Fruit fly (Drosophila melanogaster) whole organism, wandering third instar larva: ENCODE data around the gene AOX4.

Experiments used
- Abd-B ChIP-seq: fragments of >200 bp; optimal IDR thresholded peaks from 2 replicates; lab custom pipeline; 2017; ENCODE audit warnings: missing biosample characterization, missing genetic modification characterization
- CG32264 ChIP-seq: fragments of 200-800 bp; sonication (Bioruptor generic); optimal IDR thresholded peaks from 2 replicates; lab custom pipeline; 2016; ENCODE audit warnings: missing biosample characterization, missing genetic modification characterization
- CG9705 ChIP-seq: fragments of 200-800 bp; sonication (Bioruptor generic); optimal IDR thresholded peaks from 2 replicates; lab custom pipeline; 2018; ENCODE audit warnings: missing biosample characterization, mild to moderate bottlenecking, missing genetic modification characterization
- CrebA ChIP-seq: fragments of 200-800 bp; sonication (Bioruptor generic); optimal IDR thresholded peaks from 2 replicates; lab custom pipeline; 2016; ENCODE audit warnings: missing biosample characterization, mild to moderate bottlenecking, missing genetic modification characterization, borderline replicate concordance
- Dfd ChIP-seq: fragments of >200 bp; optimal IDR thresholded peaks from 2 replicates; lab custom pipeline; 2017; ENCODE audit warnings: missing biosample characterization, missing genetic modification characterization
- Dif ChIP-seq: fragments of 200-275, 200-300 bp; sonication (Bioruptor generic); optimal IDR thresholded peaks from 2 replicates; lab custom pipeline; 2018; ENCODE audit warnings: missing biosample characterization, missing genetic modification characterization; ENCODE audit not compliant: partially characterized antibody
- GATAd ChIP-seq: sonication (Bioruptor generic); optimal IDR thresholded peaks from 2 replicates; lab custom pipeline; 2016; ENCODE audit warnings: missing biosample characterization, missing genetic modification characterization
- HLH106 ChIP-seq: fragments of 200-800 bp; optimal IDR thresholded peaks from 3 replicates; lab custom pipeline; 2019; ENCODE audit warnings: missing biosample characterization, mild to moderate bottlenecking, missing genetic modification characterization, moderate library complexity
- Hnf4 ChIP-seq: fragments of 200-800 bp; sonication (Bioruptor generic); optimal IDR thresholded peaks from 2 replicates; lab custom pipeline; 2016; ENCODE audit warnings: missing biosample characterization, mild to moderate bottlenecking, missing genetic modification characterization
- Hr83 ChIP-seq: fragments of 200-300 bp; sonication (Bioruptor generic); optimal IDR thresholded peaks from 2 replicates; lab custom pipeline; 2016; ENCODE audit warnings: missing biosample characterization, mild to moderate bottlenecking, missing genetic modification characterization, moderate library complexity; ENCODE audit not compliant: poor library complexity, severe bottlenecking
- Jra ChIP-seq: sonication (Bioruptor generic); optimal IDR thresholded peaks from 2 replicates; lab custom pipeline; 2016; ENCODE audit warnings: missing biosample characterization, missing genetic modification characterization
- Mio ChIP-seq: sonication (Bioruptor generic); optimal IDR thresholded peaks from 2 replicates; lab custom pipeline; 2016; ENCODE audit warnings: missing biosample characterization, missing genetic modification characterization
- Myc ChIP-seq: fragments of >200 bp; optimal IDR thresholded peaks from 2 replicates; lab custom pipeline; 2017
- N ChIP-seq: fragments of >200 bp; optimal IDR thresholded peaks from 2 replicates; lab custom pipeline; 2018; ENCODE audit warnings: missing biosample characterization, missing external identifiers, missing genetic modification characterization
- OdsH ChIP-seq: fragments of 200-800 bp; sonication (Bioruptor generic); optimal IDR thresholded peaks from 2 replicates; lab custom pipeline; 2016; ENCODE audit warnings: missing biosample characterization, mild to moderate bottlenecking, missing genetic modification characterization
- Rel ChIP-seq, 2 experiments: fragments of 200-800 bp; sonication (Bioruptor generic) in 1 of 2; optimal IDR thresholded peaks; 2 replicates in 1 of 2; 3 replicates in 1 of 2; lab custom pipeline; 2016 to 2019; ENCODE audit warnings: mild to moderate bottlenecking in 2 of 2, missing biosample characterization in 2 of 2, missing genetic modification characterization in 2 of 2, moderate library complexity in 1 of 2
- Sp1 ChIP-seq: fragments of 200-800 bp; sonication (Bioruptor generic); optimal IDR thresholded peaks from 3 replicates; lab custom pipeline; 2019; ENCODE audit warnings: missing biosample characterization, mild to moderate bottlenecking, missing genetic modification characterization, moderate library complexity
- Vsx2 ChIP-seq: fragments of 200-300, 225-300 bp; sonication (Bioruptor generic); optimal IDR thresholded peaks from 2 replicates; lab custom pipeline; 2018; ENCODE audit warnings: missing biosample characterization, missing genetic modification characterization; ENCODE audit not compliant: partially characterized antibody
- br ChIP-seq: fragments of 200-800 bp; sonication (Bioruptor generic); optimal IDR thresholded peaks from 2 replicates; lab custom pipeline; 2016; ENCODE audit warnings: missing biosample characterization, missing genetic modification characterization
- brk ChIP-seq: fragments of 200-800 bp; sonication (Bioruptor generic); optimal IDR thresholded peaks from 2 replicates; lab custom pipeline; 2016; ENCODE audit warnings: missing biosample characterization, mild to moderate bottlenecking, missing genetic modification characterization
- dl ChIP-seq, 2 experiments: fragments of 175-275, 200-275 bp in 1 of 2; fragments of 200-275 bp in 1 of 2; sonication (Bioruptor generic); optimal IDR thresholded peaks; lab custom pipeline; 2018; ENCODE audit warnings: mild to moderate bottlenecking in 2 of 2, missing biosample characterization in 2 of 2, missing genetic modification characterization in 2 of 2, moderate library complexity in 2 of 2; ENCODE audit not compliant: partially characterized antibody in 2 of 2, insufficient read depth in 1 of 2
- dmrt93B ChIP-seq: fragments of 200-800 bp; sonication (Bioruptor generic); optimal IDR thresholded peaks from 2 replicates; lab custom pipeline; 2018; ENCODE audit warnings: missing biosample characterization, mild to moderate bottlenecking, missing genetic modification characterization
- dsf ChIP-seq: sonication (Bioruptor generic); optimal IDR thresholded peaks from 2 replicates; lab custom pipeline; 2016; ENCODE audit warnings: missing biosample characterization, missing genetic modification characterization, borderline replicate concordance
- ey ChIP-seq: fragments of 200-800 bp; sonication (Bioruptor generic); optimal IDR thresholded peaks from 2 replicates; lab custom pipeline; 2016; ENCODE audit warnings: missing biosample characterization, missing genetic modification characterization
- foxo ChIP-seq, 2 experiments: fragments of 200-800 bp; sonication (Bioruptor generic); optimal IDR thresholded peaks; 2 replicates in 1 of 2; 3 replicates in 1 of 2; lab custom pipeline; 2016 to 2017; ENCODE audit warnings: missing biosample characterization in 2 of 2, missing genetic modification characterization in 2 of 2
- fru ChIP-seq: fragments of 200-800 bp; sonication (Bioruptor generic); optimal IDR thresholded peaks from 3 replicates; lab custom pipeline; 2016; ENCODE audit warnings: missing biosample characterization, mild to moderate bottlenecking, missing genetic modification characterization
- h ChIP-seq: fragments of 200-800 bp; sonication (Bioruptor generic); optimal IDR thresholded peaks from 3 replicates; lab custom pipeline; 2016; ENCODE audit warnings: missing biosample characterization, mild to moderate bottlenecking, missing genetic modification characterization
- jim ChIP-seq: fragments of 175-275, 200-325 bp; sonication (Bioruptor generic); optimal IDR thresholded peaks from 2 replicates; lab custom pipeline; 2016; ENCODE audit warnings: missing biosample characterization, mild to moderate bottlenecking, missing genetic modification characterization
- lola ChIP-seq: fragments of >200 bp; optimal IDR thresholded peaks from 2 replicates; lab custom pipeline; 2017; ENCODE audit warnings: missing biosample characterization, missing genetic modification characterization
- pan ChIP-seq: fragments of >200 bp; optimal IDR thresholded peaks from 2 replicates; lab custom pipeline; 2017
- psq ChIP-seq: fragments of 200-800 bp; sonication (Bioruptor generic); optimal IDR thresholded peaks from 3 replicates; lab custom pipeline; 2017; ENCODE audit warnings: missing biosample characterization, mild to moderate bottlenecking, missing genetic modification characterization, moderate library complexity
- rgr ChIP-seq: fragments of 200-800 bp; sonication (Bioruptor generic); optimal IDR thresholded peaks from 3 replicates; lab custom pipeline; 2016; ENCODE audit warnings: missing biosample characterization, mild to moderate bottlenecking, missing genetic modification characterization
- sage ChIP-seq: fragments of 200-800 bp; sonication (Bioruptor generic); optimal IDR thresholded peaks from 2 replicates; lab custom pipeline; 2016; ENCODE audit warnings: missing biosample characterization, mild to moderate bottlenecking, missing genetic modification characterization
- sv ChIP-seq: fragments of 200-800 bp; sonication (Bioruptor generic); optimal IDR thresholded peaks from 3 replicates; lab custom pipeline; 2016; ENCODE audit warnings: missing biosample characterization, missing genetic modification characterization
- usp ChIP-seq: fragments of >200 bp; optimal IDR thresholded peaks from 2 replicates; lab custom pipeline; 2017; ENCODE audit warnings: missing biosample characterization, missing genetic modification characterization
- woc ChIP-seq: sonication (Bioruptor generic); optimal IDR thresholded peaks from 2 replicates; lab custom pipeline; 2016; ENCODE audit warnings: missing biosample characterization, mild to moderate bottlenecking, missing genetic modification characterization

The AOX4 gene

dm6 chr3R:15552733-15553132, at the start of gene AOX4:
AOX4 (minus strand) TSS chr3R:15552833.
- TF ChIP-seq sv (GFP tag; lab: Kevin White, UChicago) (no peak), OdsH (GFP tag; lab: Kevin White, UChicago) (no peak), Dif (GFP tag; lab: Kevin White, UChicago) (no peak), foxo (GFP tag; optimal IDR thresholded peaks at IDR 0.05; lab: Kevin White, UChicago) (no peak), psq (GFP tag; lab: Kevin White, UChicago) (no peak), h (GFP tag; lab: Kevin White, UChicago) (no peak), N (GFP tag; lab: Kevin White, UChicago) (no peak), Hr83 (GFP tag; lab: Kevin White, UChicago) (no peak), dmrt93B (GFP tag; lab: Kevin White, UChicago) (no peak), Mio (no peak), pan (lab: Kevin White, UChicago) (no peak), Rel (GFP tag; optimal IDR thresholded peaks at IDR 0.05; lab: Kevin White, UChicago) (no peak), Rel (tag; optimal IDR thresholded peaks at IDR 0.05; lab: Kevin White, UChicago) (no peak), woc (GFP tag; lab: Kevin White, UChicago) (no peak)

dm6 chr3R:15600138-15600537, 47.5 kb upstream of the AOX4 start:
- TF ChIP-seq dsf (GFP tag; lab: Kevin White, UChicago) (no peak), CrebA (no peak), Hnf4 (GFP tag; lab: Kevin White, UChicago) (no peak), Jra (GFP tag; lab: Kevin White, UChicago) (no peak), Dfd (GFP tag; lab: Kevin White, UChicago) (no peak), sage (GFP tag; lab: Kevin White, UChicago) (no peak), Mio (no peak), Rel (GFP tag; optimal IDR thresholded peaks at IDR 0.05; lab: Kevin White, UChicago) (no peak), Rel (tag; optimal IDR thresholded peaks at IDR 0.05; lab: Kevin White, UChicago) (no peak), rgr (GFP tag; lab: Kevin White, UChicago) (no peak), pan (lab: Kevin White, UChicago) (no peak), dmrt93B (GFP tag; lab: Kevin White, UChicago) (no peak), Myc (lab: Kevin White, UChicago) (no peak), foxo (GFP tag; optimal IDR thresholded peaks at IDR 0.05; lab: Kevin White, UChicago) (no peak), usp (GFP tag; lab: Kevin White, UChicago) (no peak), N (GFP tag; lab: Kevin White, UChicago) (no peak)

dm6 chr3R:15596022-15596438, 43.4 kb upstream of the AOX4 start:
- TF ChIP-seq dl (GFP tag; optimal IDR thresholded peaks at IDR 0.05; lab: Kevin White, UChicago; ENCODE audit: insufficient read depth in 1 of 2, partially characterized antibody in 2 of 2) = no peak
- no peak for TF ChIP-seq Myc (lab: Kevin White, UChicago)
- no peak for TF ChIP-seq Dfd (GFP tag; lab: Kevin White, UChicago)
- peak; percentile 51 for TF ChIP-seq Sp1
- peak; percentile 38 for TF ChIP-seq ey (GFP tag; lab: Kevin White, UChicago)
- TF ChIP-seq psq (GFP tag; lab: Kevin White, UChicago) = peak; percentile 46
- no peak for TF ChIP-seq pan (lab: Kevin White, UChicago)
- peak; percentile 5 for TF ChIP-seq CG32264
- no peak for TF ChIP-seq Hnf4 (GFP tag; lab: Kevin White, UChicago)
- TF ChIP-seq OdsH (GFP tag; lab: Kevin White, UChicago) = peak; percentile 46
- TF ChIP-seq HLH106 = peak; percentile 38
- peak; percentile 55 for TF ChIP-seq fru (GFP tag; lab: Kevin White, UChicago)
- TF ChIP-seq Abd-B (GFP tag; lab: Kevin White, UChicago) = no peak
- no peak for TF ChIP-seq lola (GFP tag; lab: Kevin White, UChicago)
- peak; percentile 37 for TF ChIP-seq h (GFP tag; lab: Kevin White, UChicago)
- TF ChIP-seq rgr (GFP tag; lab: Kevin White, UChicago) = peak; percentile 19
- TF ChIP-seq sv (GFP tag; lab: Kevin White, UChicago) = no peak
- TF ChIP-seq Jra (GFP tag; lab: Kevin White, UChicago) = no peak
- TF ChIP-seq woc (GFP tag; lab: Kevin White, UChicago) = no peak
- no peak for TF ChIP-seq Vsx2 (GFP tag; lab: Kevin White, UChicago)
- no peak for TF ChIP-seq brk
- TF ChIP-seq CG9705 (GFP tag; lab: Kevin White, UChicago) = no peak
- peak; percentile 24 for TF ChIP-seq br
- TF ChIP-seq jim (GFP tag; lab: Kevin White, UChicago) = no peak
- TF ChIP-seq dmrt93B (GFP tag; lab: Kevin White, UChicago) = peak; percentile 36
- TF ChIP-seq Rel (GFP tag; optimal IDR thresholded peaks at IDR 0.05; lab: Kevin White, UChicago) = no peak
- TF ChIP-seq Rel (tag; optimal IDR thresholded peaks at IDR 0.05; lab: Kevin White, UChicago) = no peak
- TF ChIP-seq GATAd (GFP tag; lab: Kevin White, UChicago) = no peak
- no peak for TF ChIP-seq usp (GFP tag; lab: Kevin White, UChicago)
- no peak for TF ChIP-seq N (GFP tag; lab: Kevin White, UChicago)
- TF ChIP-seq Hr83 (GFP tag; lab: Kevin White, UChicago) = no peak
- peak in 1 of 2 experiments; percentile 55 for TF ChIP-seq foxo (GFP tag; optimal IDR thresholded peaks at IDR 0.05; lab: Kevin White, UChicago)
